Worm (Caenorhabditis elegans): Measurements from ENCODE around the gene F35F10.7.

DNA sequence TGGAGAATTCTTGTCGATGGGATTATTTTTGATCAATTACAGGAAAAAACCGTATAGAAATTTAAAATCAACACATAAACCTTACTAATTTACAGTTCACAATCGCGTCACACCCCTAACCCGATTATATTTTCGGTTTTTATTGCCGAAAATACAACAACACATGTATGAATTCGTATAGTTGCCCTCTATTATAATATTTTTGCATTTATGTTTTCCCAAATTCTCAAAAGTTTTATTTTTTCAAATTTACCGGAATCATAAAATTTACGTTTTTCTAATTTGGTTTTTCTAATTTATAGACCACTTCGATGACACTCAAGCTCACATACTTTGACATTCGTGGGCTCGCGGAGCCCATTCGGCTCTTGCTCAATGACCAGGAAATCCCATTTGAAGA lies 44.2 kb downstream of the F35F10.7 start, which contains the start of gene gst-23:
- TF ChIP-seq pqm-1 (tag; optimal IDR thresholded peaks at IDR 0.05), result no peak
- TF ChIP-seq elt-1 (tag; optimal IDR thresholded peaks at IDR 0.05), result no peak
- no peak for TF ChIP-seq mdl-1 (tag; optimal IDR thresholded peaks at IDR 0.05)
- no peak for TF ChIP-seq nhr-11 (tag; optimal IDR thresholded peaks at IDR 0.05)
- no peak for TF ChIP-seq zag-1 (tag; optimal IDR thresholded peaks at IDR 0.05)
- no peak for TF ChIP-seq nhr-77 (tag; optimal IDR thresholded peaks at IDR 0.05)
- no peak for TF ChIP-seq lin-15B (tag; optimal IDR thresholded peaks at IDR 0.05)
- no peak for TF ChIP-seq R02D3.7 (tag; optimal IDR thresholded peaks at IDR 0.05)
- TF ChIP-seq unc-62 (GFP tag; optimal IDR thresholded peaks at IDR 0.05), result no peak
- no peak for TF ChIP-seq aly-2 (tag; optimal IDR thresholded peaks at IDR 0.05)
- TF ChIP-seq nhr-12 (tag; optimal IDR thresholded peaks at IDR 0.05), result no peak
- no peak for TF ChIP-seq mml-1 (tag; optimal IDR thresholded peaks at IDR 0.05)
